Fruit fly (Drosophila melanogaster): ENCODE measurements around the gene fws.

fws gene

dm6 chr2L:17429788-17430587 lies 50.8 kb downstream of the fws start (continued):
- peak; percentile 93 for TF ChIP-seq CG6813 (GFP tag; optimal IDR thresholded peaks at IDR 0.05)
- peak; percentile 92 for TF ChIP-seq CG11093 (GFP tag; IDR thresholded peaks at IDR 0.05)
- peak; percentile 55 for TF ChIP-seq klu (GFP tag; IDR thresholded peaks at IDR 0.05)
- TF ChIP-seq CG13123 (GFP tag; optimal IDR thresholded peaks at IDR 0.05): peak; percentile 65
- TF ChIP-seq Pdp1 (GFP tag; optimal IDR thresholded peaks at IDR 0.05): peak; percentile 48 to 51
- TF ChIP-seq slbo (GFP tag; IDR thresholded peaks at IDR 0.05): peak; percentile 87
- peak; percentile 36 for TF ChIP-seq CG16863 (GFP tag; optimal IDR thresholded peaks at IDR 0.05)
- peak; percentile 88 for TF ChIP-seq Nf-YB (GFP tag; optimal IDR thresholded peaks at IDR 0.05)
- peak; percentile 71 for TF ChIP-seq CG8290 (GFP tag; optimal IDR thresholded peaks at IDR 0.05)
- TF ChIP-seq CG8290 (tag; optimal IDR thresholded peaks at IDR 0.05): peak; percentile 19 to 35
- no peak for TF ChIP-seq CG10321 (GFP tag; IDR thresholded peaks at IDR 0.05)
- TF ChIP-seq TFAM (GFP tag; optimal IDR thresholded peaks at IDR 0.05): peak; percentile 78
- TF ChIP-seq CG6689 (GFP tag; IDR thresholded peaks at IDR 0.05): peak; percentile 97
- TF ChIP-seq CG4820 (GFP tag; optimal IDR thresholded peaks at IDR 0.05): peak; percentile 34
- TF ChIP-seq CG14965 (GFP tag; optimal IDR thresholded peaks at IDR 0.05; ENCODE audit: borderline replicate concordance): no peak
- no peak for TF ChIP-seq pita (GFP tag; optimal IDR thresholded peaks at IDR 0.05)
- TF ChIP-seq insv (GFP tag; optimal IDR thresholded peaks at IDR 0.05): peak in 1 of 2 experiments; percentile 3
- peak; percentile 72; the same call in 1 of the 2 replicates for TF ChIP-seq rib (GFP tag; IDR thresholded peaks at IDR 0.05)
- peak; percentile 54; the same call in 1 of the 2 replicates for TF ChIP-seq sob (GFP tag; IDR thresholded peaks at IDR 0.05)
- peak; percentile 95 for TF ChIP-seq ftz-f1 (GFP tag; optimal IDR thresholded peaks at IDR 0.05)
- TF ChIP-seq CG8944 (GFP tag; optimal IDR thresholded peaks at IDR 0.05): peak; percentile 13
- TF ChIP-seq Sry-δ (GFP tag; optimal IDR thresholded peaks at IDR 0.05): no peak
- TF ChIP-seq unc-4 (GFP tag; IDR thresholded peaks at IDR 0.05; ENCODE audit: partially characterized antibody): no peak
- TF ChIP-seq mirr (GFP tag; optimal IDR thresholded peaks at IDR 0.05): peak; percentile 4
- TF ChIP-seq ATbp (GFP tag; optimal IDR thresholded peaks at IDR 0.05): peak; percentile 94
- TF ChIP-seq CG2116 (GFP tag; optimal IDR thresholded peaks at IDR 0.05): peak; percentile 46
- no peak for TF ChIP-seq CG8765 (GFP tag; IDR thresholded peaks at IDR 0.05)
- peak; percentile 90 for TF ChIP-seq seq (GFP tag; IDR thresholded peaks at IDR 0.05)
- no peak for TF ChIP-seq Stat92E (GFP tag; optimal IDR thresholded peaks at IDR 0.05)
- peak; percentile 50 for TF ChIP-seq ems (GFP tag; optimal IDR thresholded peaks at IDR 0.05)
- no peak for TF ChIP-seq br (optimal IDR thresholded peaks at IDR 0.05)
- peak; percentile 67 for TF ChIP-seq Usf (GFP tag; optimal IDR thresholded peaks at IDR 0.05)
- TF ChIP-seq CG4730 (GFP tag; IDR thresholded peaks at IDR 0.05): peak; percentile 93
- TF ChIP-seq CG3065 (GFP tag; optimal IDR thresholded peaks at IDR 0.05): peak; percentile 8
- TF ChIP-seq Hmr (GFP tag; optimal IDR thresholded peaks at IDR 0.05): peak; percentile 95
- TF ChIP-seq CG6683 (GFP tag; optimal IDR thresholded peaks at IDR 0.05): peak; percentile 93
- TF ChIP-seq CG12219 (GFP tag; optimal IDR thresholded peaks at IDR 0.05): peak; percentile 89
- TF ChIP-seq cato (GFP tag; optimal IDR thresholded peaks at IDR 0.05; ENCODE audit: borderline replicate concordance): peak; percentile 85
- TF ChIP-seq nerfin-2 (GFP tag; IDR thresholded peaks at IDR 0.05; ENCODE audit: partially characterized antibody): no peak
- TF ChIP-seq CG32772 (GFP tag; IDR thresholded peaks at IDR 0.05): peak; percentile 93
- TF ChIP-seq CG15073 (GFP tag; optimal IDR thresholded peaks at IDR 0.05): peak; percentile 35
- peak; percentile 38 for TF ChIP-seq pnt (GFP tag; optimal IDR thresholded peaks at IDR 0.05)
- TF ChIP-seq zfh1 (GFP tag; IDR thresholded peaks at IDR 0.05): peak; percentile 54; the same call in 2 of the 3 replicates
- TF ChIP-seq CG7786 (GFP tag; optimal IDR thresholded peaks at IDR 0.05): peak; percentile 37
- peak; percentile 39; the same call in 1 of the 2 replicates for TF ChIP-seq MBD-R2 (GFP tag; IDR thresholded peaks at IDR 0.05)
- peak; percentile 97 for TF ChIP-seq Abd-B (GFP tag; optimal IDR thresholded peaks at IDR 0.05)
- peak; percentile 94 for TF ChIP-seq B-H1 (GFP tag; IDR thresholded peaks at IDR 0.05)
- no peak; the same call in 2 of the 3 replicates for TF ChIP-seq CG6175 (GFP tag; IDR thresholded peaks at IDR 0.05)
- TF ChIP-seq hbn (GFP tag; IDR thresholded peaks at IDR 0.05; ENCODE audit: partially characterized antibody): no peak

All from whole organism, embryonic.